Worm (Caenorhabditis elegans) whole organism, L4 larva: ENCODE data around the gene pha-1.

ENCODE experiments used
- ama-1 ChIP-seq: fragments of 150-350 bp; optimal IDR thresholded peaks from 2 replicates; lab custom pipeline; 2014; ENCODE audit warnings: inconsistent platforms, mixed read lengths
- ceh-82 ChIP-seq: sonication (generic microtip); optimal IDR thresholded peaks from 2 replicates; lab custom pipeline; 2017; ENCODE audit warnings: missing biosample characterization, missing genetic modification characterization
- ces-1 ChIP-seq: fragments of 150-350 bp; sonication (generic microtip); optimal IDR thresholded peaks from 4 replicates; lab custom pipeline; 2014; ENCODE audit warnings: missing biosample characterization, missing genetic modification reagents, missing genetic modification characterization
- fkh-10 ChIP-seq: fragments of 150-350 bp; optimal IDR thresholded peaks from 2 replicates; lab custom pipeline; 2014; ENCODE audit warnings: missing biosample characterization, missing genetic modification reagents, missing genetic modification characterization
- lin-1 ChIP-seq: fragments of 200-800 bp; sonication (Bioruptor generic); IDR thresholded peaks from 2 replicates; pipeline ENCODE4 v1.3.6; 2022; ENCODE audit warnings: missing genetic modification reagents, missing genetic modification characterization, missing compliant biosample characterization
- lin-29 ChIP-seq: fragments of 200-800 bp; sonication (Bioruptor generic); IDR thresholded peaks from 2 replicates; pipeline ENCODE4 v1.3.6; 2022; ENCODE audit warnings: missing genetic modification reagents, missing genetic modification characterization, missing compliant biosample characterization
- lsy-2 ChIP-seq, 2 experiments: fragments of 150-350 bp in 1 of 2; sonication (generic microtip) in 1 of 2; optimal IDR thresholded peaks; 2 replicates each; lab custom pipeline; 2014 to 2017; ENCODE audit warnings: missing biosample characterization in 2 of 2, missing genetic modification characterization in 2 of 2
- snpc-4 ChIP-seq: fragments of 150-350 bp; optimal IDR thresholded peaks from 2 replicates; lab custom pipeline; 2014; ENCODE audit warnings: missing biosample characterization, missing genetic modification characterization
- tra-1 ChIP-seq: fragments of 200-800 bp; sonication (Bioruptor generic); IDR thresholded peaks from 2 replicates; pipeline ENCODE4 v1.3.6; 2022; ENCODE audit warnings: missing genetic modification reagents, missing genetic modification characterization, missing compliant biosample characterization
- ztf-11 ChIP-seq: fragments of 150-350 bp; optimal IDR thresholded peaks from 2 replicates; lab custom pipeline; 2014; ENCODE audit warnings: missing biosample characterization, missing genetic modification characterization

ce11 chrIII:11090870-11091386 is 40.6 kb upstream of the pha-1 start:
- TF ChIP-seq lin-1 (GFP tag; lab: Robert Waterston, UW) (0 out of 2 replicates have a peak, but pooled peaks have one; percentile 40), ceh-82 (tag; lab: Kevin White, UChicago) (no peak), tra-1 (no peak), ztf-11 (no peak), snpc-4 (tag; lab: Kevin White, UChicago) (peak; percentile 74), ces-1 (GFP tag; lab: Kevin White, UChicago) (no peak), lsy-2 (tag; optimal IDR thresholded peaks at IDR 0.05; lab: Kevin White, UChicago) (peak in 1 of 2 experiments; percentile 24), ama-1 (lab: Kevin White, UChicago) (peak; percentile 96), fkh-10 (GFP tag; lab: Kevin White, UChicago) (no peak), lin-29 (no peak)
